Worm (Caenorhabditis elegans): ENCODE measurements around the gene Y12A6A.1.

DNA sequence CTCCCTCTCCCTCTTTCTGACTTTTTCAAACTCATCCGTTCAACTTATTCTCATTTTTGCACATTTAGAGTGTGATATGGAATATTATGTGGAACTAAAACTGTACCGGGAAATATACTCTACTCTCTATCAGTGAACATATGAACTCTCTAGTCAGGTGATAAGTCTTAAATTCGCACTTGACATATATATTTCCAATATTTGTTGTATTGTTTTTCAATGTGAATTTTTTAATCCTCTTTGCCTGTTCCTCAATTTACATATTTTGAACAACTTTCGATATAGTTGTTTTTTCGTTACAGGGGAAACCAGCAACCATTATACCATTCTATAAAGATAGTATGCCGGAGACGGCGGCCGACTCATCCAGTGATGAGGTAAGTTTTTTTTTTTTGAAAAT lies 38.7 kb upstream of the Y12A6A.1 start, which contains the start of gene C04A11.1:
- TF ChIP-seq ces-1 (GFP tag; optimal IDR thresholded peaks at IDR 0.05) (no peak), mep-1 (tag; optimal IDR thresholded peaks at IDR 0.05) (no peak), dpl-1 (GFP tag; optimal IDR thresholded peaks at IDR 0.05) (no peak), egl-13 (tag; optimal IDR thresholded peaks at IDR 0.05) (no peak), elt-3 (tag; optimal IDR thresholded peaks at IDR 0.05) (no peak), mab-9 (GFP tag; IDR thresholded peaks at IDR 0.05) (no peak), unc-62 (GFP tag; optimal IDR thresholded peaks at IDR 0.05) (no peak), lsy-2 (tag; optimal IDR thresholded peaks at IDR 0.05) (no peak)
